Worm (Caenorhabditis elegans) whole organism, L4 larva: ENCODE data around the gene B0252.8.
A peak's percentile ranks its signal among the peaks of the same experiment; 100 is the strongest.

Experiments
- F44E2.7 ChIP-seq: fragments of 200-800 bp; sonication (Bioruptor generic); IDR thresholded peaks from 2 replicates; pipeline ENCODE4 v2.1.2; 2022; ENCODE audit warnings: missing genetic modification characterization, missing compliant biosample characterization
- T26A8.4 ChIP-seq: fragments of 200-800 bp; sonication (Bioruptor generic); IDR thresholded peaks from 2 replicates; pipeline ENCODE4 v1.3.6; 2022; ENCODE audit warnings: missing genetic modification characterization, missing compliant biosample characterization
- Y75B8A.6 ChIP-seq: fragments of 200-800 bp; sonication (Bioruptor generic); IDR thresholded peaks from 2 replicates; pipeline ENCODE4 v1.3.6; 2022; ENCODE audit warnings: missing genetic modification reagents, missing genetic modification characterization, missing compliant biosample characterization
- ZK337.2 ChIP-seq: fragments of 200-800 bp; sonication (Bioruptor generic); IDR thresholded peaks from 2 replicates; pipeline ENCODE4 v1.3.6; 2022; ENCODE audit warnings: missing genetic modification reagents, missing genetic modification characterization, missing compliant biosample characterization
- ZK546.5 ChIP-seq, 2 experiments: sonication (generic microtip); optimal IDR thresholded peaks; 2 replicates each; lab custom pipeline; 2017; ENCODE audit warnings: missing biosample characterization in 2 of 2, missing genetic modification characterization in 2 of 2
- aha-1 ChIP-seq: fragments of 150-350 bp; peaks from one replicate; lab custom pipeline; 2014; ENCODE audit warnings: missing biosample characterization, missing genetic modification characterization
- aly-2 ChIP-seq: sonication (generic microtip); optimal IDR thresholded peaks from 2 replicates; lab custom pipeline; 2018; ENCODE audit warnings: missing biosample characterization, missing genetic modification characterization
- attf-4 ChIP-seq: sonication (generic microtip); optimal IDR thresholded peaks from 3 replicates; lab custom pipeline; 2017; ENCODE audit warnings: missing biosample characterization, missing genetic modification characterization
- ceh-20 ChIP-seq: fragments of 200-800 bp; sonication (Bioruptor generic); IDR thresholded peaks from 2 replicates; pipeline ENCODE4 v1.3.6; 2022; ENCODE audit warnings: missing genetic modification reagents, missing genetic modification characterization, missing compliant biosample characterization
- ceh-44 ChIP-seq: fragments of 200-800 bp; sonication (Bioruptor generic); IDR thresholded peaks from 2 replicates; pipeline ENCODE4 v1.3.6; 2022; ENCODE audit warnings: missing genetic modification reagents, missing genetic modification characterization, missing compliant biosample characterization
- ceh-82 ChIP-seq: sonication (generic microtip); optimal IDR thresholded peaks from 2 replicates; lab custom pipeline; 2017; ENCODE audit warnings: missing biosample characterization, missing genetic modification characterization
- cey-2 ChIP-seq: sonication (generic microtip); optimal IDR thresholded peaks from 3 replicates; lab custom pipeline; 2017; ENCODE audit warnings: missing genetic modification characterization, mild to moderate bottlenecking, missing compliant biosample characterization, antibody characterized with exemption, borderline replicate concordance; ENCODE audit not compliant: insufficient read depth
- ctbp-1 ChIP-seq: fragments of 200-800 bp; sonication (Bioruptor generic); IDR thresholded peaks from 2 replicates; pipeline ENCODE4 v1.3.6; 2022; ENCODE audit warnings: missing genetic modification reagents, missing genetic modification characterization, missing compliant biosample characterization
- daf-8 ChIP-seq: fragments of 200-800 bp; sonication (Bioruptor generic); IDR thresholded peaks from 2 replicates; pipeline ENCODE4 v1.3.6; 2022; ENCODE audit warnings: missing genetic modification characterization, missing compliant biosample characterization
- dve-1 ChIP-seq: sonication (generic microtip); optimal IDR thresholded peaks from 2 replicates; lab custom pipeline; 2017; ENCODE audit warnings: antibody characterized with exemption, mild to moderate bottlenecking, missing genetic modification characterization, missing compliant biosample characterization; ENCODE audit not compliant: insufficient read depth
- egl-43 ChIP-seq: fragments of 200-800 bp; sonication (Bioruptor generic); IDR thresholded peaks from 2 replicates; pipeline ENCODE4 v1.3.6; 2022; ENCODE audit warnings: missing genetic modification reagents, missing genetic modification characterization, missing compliant biosample characterization
- fkh-10 ChIP-seq: fragments of 150-350 bp; optimal IDR thresholded peaks from 2 replicates; lab custom pipeline; 2014; ENCODE audit warnings: missing biosample characterization, missing genetic modification reagents, missing genetic modification characterization
- fos-1 ChIP-seq: fragments of 150-350 bp; optimal IDR thresholded peaks from 2 replicates; lab custom pipeline; 2014; ENCODE audit warnings: missing biosample characterization, missing genetic modification characterization
- hlh-11 ChIP-seq: fragments of 200-800 bp; sonication (Bioruptor generic); optimal IDR thresholded peaks from 2 replicates; lab custom pipeline; 2018; ENCODE audit warnings: mild to moderate bottlenecking, missing genetic modification characterization, missing compliant biosample characterization
- lim-7 ChIP-seq: fragments of 200-800 bp; sonication (Bioruptor generic); IDR thresholded peaks from 2 replicates; pipeline ENCODE4 v1.3.6; 2022; ENCODE audit warnings: missing genetic modification characterization, missing compliant biosample characterization
- lin-38 ChIP-seq: fragments of 200-800 bp; sonication (Bioruptor generic); IDR thresholded peaks from 2 replicates; pipeline ENCODE4 v1.3.6; 2022; ENCODE audit warnings: missing genetic modification reagents, missing genetic modification characterization, missing compliant biosample characterization
- lir-3 ChIP-seq: sonication (generic microtip); optimal IDR thresholded peaks from 2 replicates; lab custom pipeline; 2016; ENCODE audit warnings: mild to moderate bottlenecking, missing genetic modification characterization, missing compliant biosample characterization
- madf-5 ChIP-seq, 2 experiments: fragments of 200-800 bp; sonication (Bioruptor generic); IDR thresholded peaks; 2 replicates each; pipeline ENCODE4 v1.3.6; 2022; ENCODE audit warnings: missing compliant biosample characterization in 2 of 2, missing genetic modification characterization in 2 of 2
- mdl-1 ChIP-seq, 2 experiments: fragments of 150-350 bp in 1 of 2; sonication (generic microtip) in 1 of 2; optimal IDR thresholded peaks; 2 replicates each; lab custom pipeline; 2014 to 2017; ENCODE audit warnings: missing biosample characterization in 2 of 2, missing genetic modification characterization in 2 of 2
- nhr-102 ChIP-seq: sonication (generic microtip); optimal IDR thresholded peaks from 2 replicates; lab custom pipeline; 2016; ENCODE audit warnings: mild to moderate bottlenecking, missing genetic modification characterization, moderate library complexity, missing compliant biosample characterization
- nhr-28 ChIP-seq: fragments of 150-350 bp; optimal IDR thresholded peaks from 2 replicates; lab custom pipeline; 2014; ENCODE audit warnings: missing biosample characterization, missing genetic modification characterization
- pqm-1 ChIP-seq: sonication (generic microtip); optimal IDR thresholded peaks from 2 replicates; lab custom pipeline; 2017; ENCODE audit warnings: missing biosample characterization, missing genetic modification characterization
- rbr-2 ChIP-seq: sonication (generic microtip); optimal IDR thresholded peaks from 2 replicates; lab custom pipeline; 2016; ENCODE audit warnings: missing genotype, missing genetic modification characterization, missing compliant biosample characterization
- skn-1 ChIP-seq: fragments of 150-350 bp; optimal IDR thresholded peaks from 2 replicates; lab custom pipeline; 2014; ENCODE audit warnings: missing biosample characterization, missing genetic modification characterization
- unc-39 ChIP-seq: sonication (generic microtip); optimal IDR thresholded peaks from 2 replicates; lab custom pipeline; 2017; ENCODE audit warnings: missing biosample characterization, missing genetic modification characterization
- unc-62 ChIP-seq, 3 experiments: fragments of 150-350 bp in 1 of 3; sonication (generic microtip); optimal IDR thresholded peaks in 2 of 3; peaks in 1 of 3; 1 replicate in 1 of 3; 2 replicates in 2 of 3; lab custom pipeline; 2014 to 2017; ENCODE audit warnings: missing biosample characterization in 3 of 3, missing genetic modification characterization in 3 of 3, missing genetic modification reagents in 3 of 3, missing genotype in 1 of 3
- vab-7 ChIP-seq: fragments of 200-800 bp; sonication (Bioruptor generic); IDR thresholded peaks from 2 replicates; pipeline ENCODE4 v1.3.6; 2022; ENCODE audit warnings: missing genetic modification reagents, missing genetic modification characterization, missing compliant biosample characterization
- zag-1 ChIP-seq: fragments of 150-350 bp; optimal IDR thresholded peaks from 2 replicates; lab custom pipeline; 2014; ENCODE audit warnings: missing biosample characterization, missing genetic modification characterization
- zfp-2 ChIP-seq: sonication (generic microtip); optimal IDR thresholded peaks from 2 replicates; lab custom pipeline; 2016; ENCODE audit warnings: mild to moderate bottlenecking, missing genetic modification characterization, missing compliant biosample characterization
- ztf-7 ChIP-seq: fragments of 150-350 bp; optimal IDR thresholded peaks from 2 replicates; lab custom pipeline; 2014; ENCODE audit warnings: missing biosample characterization, missing genetic modification characterization

The B0252.8 gene

ce11 chrII:6936528-6936927 lies 20.6 kb downstream of the B0252.8 start (continued):
- TF ChIP-seq ztf-7 (tag; lab: Kevin White, UChicago) (no peak), fos-1 (tag; lab: Kevin White, UChicago) (no peak), Y75B8A.6 (GFP tag; lab: Robert Waterston, UW) (no peak), ceh-44 (GFP tag; lab: Robert Waterston, UW) (no peak), zfp-2 (tag; lab: Kevin White, UChicago) (no peak), ctbp-1 (no peak), unc-39 (no peak), ZK546.5 (tag; optimal IDR thresholded peaks at IDR 0.05; lab: Kevin White, UChicago) (no peak), nhr-102 (tag; lab: Kevin White, UChicago) (no peak), unc-62 (GFP tag; optimal IDR thresholded peaks at IDR 0.05 in 1 of 2; lab: Kevin White, UChicago) (peak in 1 of 2 experiments; percentile 37), unc-62 (tag; optimal IDR thresholded peaks at IDR 0.05; lab: Kevin White, UChicago) (no peak), T26A8.4 (GFP tag; lab: Robert Waterston, UW) (no peak), lin-38 (GFP tag; lab: Robert Waterston, UW) (no peak), aly-2 (tag; lab: Kevin White, UChicago) (no peak), vab-7 (GFP tag; lab: Robert Waterston, UW) (no peak), hlh-11 (tag; lab: Kevin White, UChicago) (no peak), pqm-1 (peak; percentile 65), lim-7 (GFP tag; lab: Robert Waterston, UW) (no peak), nhr-28 (tag; lab: Kevin White, UChicago) (peak; percentile 23), F44E2.7 (GFP tag; lab: Robert Waterston, UW) (no peak)

- TF ChIP-seq mdl-1 (tag; optimal IDR thresholded peaks at IDR 0.05; lab: Kevin White, UChicago) (no peak), zag-1 (no peak), skn-1 (no peak), aha-1 (peak; percentile 84)
Measured at ce11 chrII:6937057-6937456, 21.1 kb downstream of the B0252.8 start.

DNA sequence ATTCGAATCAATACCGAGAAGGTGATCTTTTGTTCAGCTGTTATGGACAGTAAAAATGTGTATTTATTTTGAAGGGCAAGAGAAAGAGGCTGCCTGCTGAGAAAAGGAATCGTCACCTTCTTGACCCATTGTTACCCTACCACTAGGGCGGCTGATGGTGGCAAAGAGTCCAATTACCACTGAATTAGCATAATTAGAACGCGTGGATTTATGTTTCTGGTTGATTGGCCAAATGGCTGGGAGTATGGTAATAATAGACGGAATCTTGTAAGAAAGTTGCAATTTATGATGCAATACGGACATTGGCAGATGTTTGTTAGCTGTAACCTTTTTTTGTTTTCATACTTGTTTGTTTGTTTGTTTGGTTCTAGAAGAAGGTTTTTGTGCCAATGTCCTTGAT lies 23.9 kb downstream of the B0252.8 start:
- TF ChIP-seq attf-4 (tag; lab: Kevin White, UChicago) (no peak), lir-3 (tag; lab: Kevin White, UChicago) (no peak), madf-5 (GFP tag; IDR thresholded peaks at IDR 0.05; lab: Robert Waterston, UW) (no peak), dve-1 (tag; lab: Kevin White, UChicago) (no peak), ztf-7 (tag; lab: Kevin White, UChicago) (no peak), unc-62 (GFP tag; optimal IDR thresholded peaks at IDR 0.05 in 1 of 2; lab: Kevin White, UChicago) (no peak), unc-62 (tag; optimal IDR thresholded peaks at IDR 0.05; lab: Kevin White, UChicago) (no peak), daf-8 (no peak), rbr-2 (tag; lab: Kevin White, UChicago) (no peak), unc-39 (no peak), ZK337.2 (GFP tag; lab: Robert Waterston, UW) (no peak), Y75B8A.6 (GFP tag; lab: Robert Waterston, UW) (no peak), ceh-82 (tag; lab: Kevin White, UChicago) (no peak), cey-2 (tag; lab: Kevin White, UChicago) (no peak), zag-1 (no peak), lin-38 (GFP tag; lab: Robert Waterston, UW) (no peak), ceh-20 (GFP tag; lab: Robert Waterston, UW) (no peak), fkh-10 (GFP tag; lab: Kevin White, UChicago) (no peak)

DNA sequence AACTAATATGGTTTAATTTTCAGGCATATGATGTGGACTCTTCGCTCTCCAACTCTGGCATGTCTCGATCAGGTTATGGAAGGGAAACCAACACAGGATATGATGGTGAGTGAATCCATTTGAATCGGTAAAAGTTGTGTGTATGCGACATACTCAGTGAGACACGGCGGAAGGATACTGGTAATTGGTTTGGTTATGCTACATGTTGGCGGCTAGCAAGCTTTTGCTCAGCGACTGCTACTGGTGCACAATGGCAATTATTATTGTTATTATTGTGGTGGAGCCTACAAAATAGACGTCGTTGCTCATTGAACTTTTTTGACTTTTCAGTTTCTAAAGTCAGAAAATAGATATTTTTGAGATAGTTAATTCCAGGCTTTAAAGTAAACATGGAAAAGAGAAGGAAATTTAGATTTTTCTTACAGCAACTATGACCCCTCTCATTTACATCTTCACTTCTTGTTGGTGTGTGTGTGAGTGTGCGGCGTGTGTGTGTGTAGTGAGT lies 24.8 kb downstream of the B0252.8 start:
- no peak for TF ChIP-seq ctbp-1
- no peak for TF ChIP-seq hlh-11 (tag; lab: Kevin White, UChicago)
- peak; percentile 93 for TF ChIP-seq aha-1
- TF ChIP-seq egl-43 (GFP tag; lab: Robert Waterston, UW), result 0 out of 2 replicates have a peak, but pooled peaks have one; percentile 27
- TF ChIP-seq unc-62 (GFP tag; optimal IDR thresholded peaks at IDR 0.05 in 1 of 2; lab: Kevin White, UChicago), result peak in 1 of 2 experiments; percentile 49
- TF ChIP-seq unc-62 (tag; optimal IDR thresholded peaks at IDR 0.05; lab: Kevin White, UChicago), result no peak
